Fruit fly (Drosophila melanogaster) whole organism, larva: ENCODE measurements around the gene CG5808.

Experiments used
- noc ChIP-seq: fragments of 200-800 bp; sonication (Bioruptor generic); optimal IDR thresholded peaks from 3 replicates; lab custom pipeline; 2019; ENCODE audit warnings: missing biosample characterization, mild to moderate bottlenecking, missing genetic modification characterization, moderate library complexity

CG5808 gene

dm6 chr3R:24841063-24841462 lies 24.3 kb upstream of the CG5808 start, which contains the start of gene CG33658:
TSS of gene CG33658 (minus strand) at chr3R:24841163.
- no peak for TF ChIP-seq noc (tag; lab: Kevin White, UChicago)

dm6 chr3R:24833652-24834051 lies 16.8 kb upstream of the CG5808 start, which contains the start of gene sosie:
TSS of gene sosie (plus strand) at chr3R:24833952.
- no peak for TF ChIP-seq noc (tag; lab: Kevin White, UChicago)

dm6 chr3R:24829887-24830351 lies 13.1 kb upstream of the CG5808 start, which contains the start of the genes Kaz and CG43273:
TSS of gene Kaz (minus strand) at chr3R:24829959.
TSS of gene CG43273 (plus strand) at chr3R:24830301.
- no peak for TF ChIP-seq noc (tag; lab: Kevin White, UChicago)

- TF ChIP-seq noc (tag; lab: Kevin White, UChicago), result no peak
Measured at dm6 chr3R:24828234-24828633, 11.4 kb upstream of the CG5808 start, which contains the start of gene RabX4. TSS of gene RabX4 (minus strand) at chr3R:24828409.

- no peak for TF ChIP-seq noc (tag; lab: Kevin White, UChicago)
Measured at dm6 chr3R:24825548-24825947, 8.7 kb upstream of the CG5808 start, which contains the start of gene niki. TSS of gene niki (minus strand) at chr3R:24825648.

dm6 chr3R:24823061-24823460 lies 6.3 kb upstream of the CG5808 start:
- no peak for TF ChIP-seq noc (tag; lab: Kevin White, UChicago)

dm6 chr3R:24813637-24814301 lies 3.0 kb downstream of the CG5808 start, which contains the start of the genes lili and CG34150:
TSS of gene lili (minus strand) at chr3R:24814012.
TSS of gene CG34150 (plus strand) at chr3R:24814262.
- peak; percentile 57 for TF ChIP-seq noc (tag; lab: Kevin White, UChicago)

- TF ChIP-seq noc (tag; lab: Kevin White, UChicago), result no peak
Measured at dm6 chr3R:24812987-24813636, 3.7 kb downstream of the CG5808 start.

dm6 chr3R:24812394-24812793 lies 4.4 kb downstream of the CG5808 start:
- no peak for TF ChIP-seq noc (tag; lab: Kevin White, UChicago)

dm6 chr3R:24810844-24811625 lies 5.8 kb downstream of the CG5808 start:
- TF ChIP-seq noc (tag; lab: Kevin White, UChicago), result peak; percentile 96

- peak; percentile 70 for TF ChIP-seq noc (tag; lab: Kevin White, UChicago)
Measured at dm6 chr3R:24809576-24810279, 7.1 kb downstream of the CG5808 start.

dm6 chr3R:24807321-24807720 lies 9.5 kb downstream of the CG5808 start, which contains the start of gene CG6980:
TSS of gene CG6980 (plus strand) at chr3R:24807621.
- TF ChIP-seq noc (tag; lab: Kevin White, UChicago), result no peak

dm6 chr3R:24805048-24805447 lies 11.8 kb downstream of the CG5808 start, which contains the start of gene polybromo:
TSS of gene polybromo (minus strand) at chr3R:24805259.
- TF ChIP-seq noc (tag; lab: Kevin White, UChicago), result no peak

- TF ChIP-seq noc (tag; lab: Kevin White, UChicago), result no peak
Measured at dm6 chr3R:24799503-24799902, 17.3 kb downstream of the CG5808 start, which contains the start of gene Ude. TSS of gene Ude (minus strand) at chr3R:24799668.

dm6 chr3R:24798595-24798994 lies 18.2 kb downstream of the CG5808 start:
- TF ChIP-seq noc (tag; lab: Kevin White, UChicago), result peak; percentile 57
